Worm (Caenorhabditis elegans) whole organism, L3 larva: ENCODE results near the gene tbx-33.

Source experiments
- ama-1 ChIP-seq: fragments of 150-350 bp; optimal IDR thresholded peaks from 2 replicates; lab custom pipeline; 2018
- fos-1 ChIP-seq: fragments of 150-350 bp; optimal IDR thresholded peaks from 2 replicates; lab custom pipeline; 2014; ENCODE audit warnings: missing biosample characterization, missing genetic modification characterization

DNA sequence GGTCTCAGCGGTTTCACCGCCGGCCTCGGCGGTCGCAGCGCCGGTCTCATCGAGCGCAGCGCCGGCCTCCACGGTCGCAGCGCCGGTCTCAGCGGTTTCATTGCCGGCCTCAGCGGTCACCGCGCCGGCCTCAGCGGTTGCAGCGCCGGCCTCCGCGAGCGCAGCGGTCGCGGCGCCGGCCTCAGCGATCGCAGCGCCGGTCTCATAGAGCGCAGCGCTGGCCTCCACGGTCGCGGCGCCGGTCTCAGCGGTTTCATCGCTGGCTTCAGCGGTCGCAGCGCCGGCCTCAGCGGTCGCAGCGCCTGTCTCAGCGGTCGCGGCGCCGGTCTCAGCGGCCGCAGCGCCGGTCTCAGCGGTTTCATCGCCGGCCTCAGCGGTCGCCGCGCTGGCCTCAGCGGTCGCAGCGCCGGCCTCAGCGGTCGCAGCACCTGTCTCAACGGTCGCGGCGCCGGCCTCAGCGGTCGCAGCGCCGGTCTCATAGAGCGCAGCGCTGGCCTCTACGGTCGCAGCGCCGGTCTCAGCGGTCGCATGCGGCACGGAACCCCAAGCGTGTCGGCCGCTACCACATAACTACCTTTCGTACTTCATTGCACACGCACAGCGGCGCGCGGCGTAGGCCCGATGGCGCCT is 24.9 kb downstream of the tbx-33 start:
- TF ChIP-seq fos-1 (tag; lab: Kevin White, UChicago) (no peak), ama-1 (lab: Kevin White, UChicago) (no peak)
